Fruit fly (Drosophila melanogaster) whole organism, embryonic: Measurements from ENCODE around the gene CG31098.

Source experiments
- CG10209 ChIP-seq: fragments of 200-800 bp; sonication (Bioruptor generic); optimal IDR thresholded peaks from 3 replicates; lab custom pipeline; 2017; ENCODE audit warnings: missing biosample characterization, mild to moderate bottlenecking, missing genetic modification characterization, missing genetic modification reagents
- CG10321 ChIP-seq: fragments of 200-800 bp; sonication (Bioruptor generic); IDR thresholded peaks from 2 replicates; pipeline ENCODE4 v1.3.6; 2022; ENCODE audit warnings: missing biosample characterization, missing genetic modification characterization
- CG10654 ChIP-seq: fragments of 200-800 bp; sonication (Bioruptor generic); optimal IDR thresholded peaks from 2 replicates; lab custom pipeline; 2016; ENCODE audit warnings: missing biosample characterization, missing genetic modification characterization
- CG12071 ChIP-seq: fragments of 200-800 bp; sonication (Bioruptor generic); optimal IDR thresholded peaks from 3 replicates; lab custom pipeline; 2018; ENCODE audit warnings: missing biosample characterization, mild to moderate bottlenecking, missing genetic modification characterization
- CG12104 ChIP-seq: fragments of 200-800 bp; sonication (Bioruptor generic); optimal IDR thresholded peaks from 3 replicates; lab custom pipeline; 2016; ENCODE audit warnings: missing biosample characterization, missing genetic modification characterization
- CG12299 ChIP-seq: fragments of 200-800 bp; sonication (Bioruptor generic); optimal IDR thresholded peaks from 2 replicates; lab custom pipeline; 2018; ENCODE audit warnings: missing biosample characterization, mild to moderate bottlenecking, missing genetic modification characterization
- CG12391 ChIP-seq: fragments of 200-800 bp; sonication (Bioruptor generic); optimal IDR thresholded peaks from 3 replicates; lab custom pipeline; 2018; ENCODE audit warnings: missing biosample characterization, mild to moderate bottlenecking, missing genetic modification characterization, moderate library complexity
- CG12769 ChIP-seq: fragments of 200-800 bp; sonication (Bioruptor generic); optimal IDR thresholded peaks from 2 replicates; lab custom pipeline; 2019; ENCODE audit warnings: missing biosample characterization, mild to moderate bottlenecking, missing genetic modification characterization, moderate library complexity
- CG12942 ChIP-seq: fragments of 200-800 bp; sonication (Bioruptor generic); optimal IDR thresholded peaks from 3 replicates; lab custom pipeline; 2016; ENCODE audit warnings: missing biosample characterization, missing genetic modification characterization
- CG13424 ChIP-seq: fragments of 200-800 bp; sonication (Bioruptor generic); optimal IDR thresholded peaks from 2 replicates; lab custom pipeline; 2019; ENCODE audit warnings: missing biosample characterization, mild to moderate bottlenecking, missing genetic modification characterization, moderate library complexity
- CG15269 ChIP-seq: fragments of 200-800 bp; sonication (Bioruptor generic); optimal IDR thresholded peaks from 2 replicates; lab custom pipeline; 2018; ENCODE audit warnings: missing biosample characterization, mild to moderate bottlenecking, missing genetic modification characterization, moderate library complexity
- CG17385 ChIP-seq: fragments of 200-800 bp; sonication (Bioruptor generic); optimal IDR thresholded peaks from 3 replicates; lab custom pipeline; 2018; ENCODE audit warnings: missing biosample characterization, mild to moderate bottlenecking, missing genetic modification characterization
- CG17802 ChIP-seq: fragments of 200-800 bp; sonication (Bioruptor generic); optimal IDR thresholded peaks from 2 replicates; lab custom pipeline; 2018; ENCODE audit warnings: missing biosample characterization, mild to moderate bottlenecking, missing genetic modification characterization, moderate library complexity
- CG31365 ChIP-seq: fragments of 200-800 bp; sonication (Bioruptor generic); optimal IDR thresholded peaks from 2 replicates; lab custom pipeline; 2018; ENCODE audit warnings: missing biosample characterization, mild to moderate bottlenecking, missing genetic modification characterization
- CG32767 ChIP-seq: fragments of 200-800 bp; sonication (Bioruptor generic); IDR thresholded peaks from 2 replicates; pipeline ENCODE4 v1.3.6; 2022; ENCODE audit warnings: missing biosample characterization, missing genetic modification characterization
- CG3995 ChIP-seq: fragments of 200-800 bp; sonication (Bioruptor generic); optimal IDR thresholded peaks from 3 replicates; lab custom pipeline; 2016; ENCODE audit warnings: missing biosample characterization, missing genetic modification characterization
- CG4730 ChIP-seq: fragments of 200-800 bp; sonication (Bioruptor generic); IDR thresholded peaks from 2 replicates; pipeline ENCODE4 v1.3.6; 2022; ENCODE audit warnings: missing biosample characterization, missing genetic modification characterization
- CG6813 ChIP-seq: fragments of 200-800 bp; sonication (Bioruptor generic); optimal IDR thresholded peaks from 2 replicates; lab custom pipeline; 2017; ENCODE audit warnings: missing biosample characterization, missing genetic modification characterization, mild to moderate bottlenecking, moderate library complexity, missing genetic modification reagents
- CG8281 ChIP-seq: fragments of 200-800 bp; sonication (Bioruptor generic); optimal IDR thresholded peaks from 2 replicates; lab custom pipeline; 2018; ENCODE audit warnings: missing biosample characterization, mild to moderate bottlenecking, missing genetic modification characterization, moderate library complexity
- CG9437 ChIP-seq: fragments of 200-800 bp; sonication (Bioruptor generic); optimal IDR thresholded peaks from 2 replicates; lab custom pipeline; 2018; ENCODE audit warnings: missing biosample characterization, mild to moderate bottlenecking, missing genetic modification characterization
- CrebB ChIP-seq: fragments of 200-800 bp; sonication (Bioruptor generic); optimal IDR thresholded peaks from 3 replicates; lab custom pipeline; 2018; ENCODE audit warnings: missing biosample characterization, mild to moderate bottlenecking, missing genetic modification characterization
- Ets65A ChIP-seq: fragments of 200-800 bp; sonication (Bioruptor generic); peaks from one replicate; lab custom pipeline; 2016; ENCODE audit warnings: missing biosample characterization, missing genetic modification characterization
- Fer1 ChIP-seq: fragments of 200-800 bp; sonication (Bioruptor generic); optimal IDR thresholded peaks from 2 replicates; lab custom pipeline; 2017; ENCODE audit warnings: missing biosample characterization, mild to moderate bottlenecking, missing genetic modification characterization
- H15 ChIP-seq: fragments of 200-800 bp; sonication (Bioruptor generic); IDR thresholded peaks from 3 replicates; pipeline ENCODE4 v1.3.6; 2022; ENCODE audit warnings: missing biosample characterization, missing genetic modification characterization
- H2.0 ChIP-seq: fragments of 200-800 bp; sonication (Bioruptor generic); IDR thresholded peaks from 2 replicates; pipeline ENCODE4 v1.3.6; 2022; ENCODE audit warnings: missing biosample characterization, missing genetic modification characterization
- Hand ChIP-seq: fragments of 200-800 bp; sonication (Bioruptor generic); optimal IDR thresholded peaks from 2 replicates; lab custom pipeline; 2017; ENCODE audit warnings: mild to moderate bottlenecking, missing biosample characterization, missing genetic modification reagents, missing genetic modification characterization
- Meics ChIP-seq: fragments of 200-800 bp; sonication (Bioruptor generic); optimal IDR thresholded peaks from 2 replicates; lab custom pipeline; 2017; ENCODE audit warnings: missing biosample characterization, mild to moderate bottlenecking, missing genetic modification characterization
- Sin3A ChIP-seq: fragments of >200 bp; optimal IDR thresholded peaks from 2 replicates; lab custom pipeline; 2018
- Vsx1 ChIP-seq: fragments of 200-800 bp; sonication (Bioruptor generic); optimal IDR thresholded peaks from 2 replicates; lab custom pipeline; 2017; ENCODE audit warnings: missing biosample characterization, mild to moderate bottlenecking, missing genetic modification characterization, missing genetic modification reagents
- abd-A ChIP-seq: fragments of 200-800 bp; sonication (Bioruptor generic); optimal IDR thresholded peaks from 3 replicates; lab custom pipeline; 2019; ENCODE audit warnings: missing biosample characterization, mild to moderate bottlenecking, missing genetic modification characterization, moderate library complexity
- ap ChIP-seq: fragments of 200-800 bp; sonication (Bioruptor generic); IDR thresholded peaks from 2 replicates; pipeline ENCODE4 v1.3.6; 2022; ENCODE audit warnings: missing biosample characterization, missing genetic modification characterization
- ara ChIP-seq: fragments of 200-800 bp; sonication (Bioruptor generic); IDR thresholded peaks from 2 replicates; pipeline ENCODE4 v1.3.6; 2022; ENCODE audit warnings: missing biosample characterization, missing genetic modification characterization
- ci ChIP-seq: fragments of 200-800 bp; sonication (Bioruptor generic); IDR thresholded peaks from 3 replicates; pipeline ENCODE4 v1.3.6; 2022; ENCODE audit warnings: missing biosample characterization, missing genetic modification characterization
- exex ChIP-seq: fragments of 200-800 bp; sonication (Bioruptor generic); optimal IDR thresholded peaks from 4 replicates; lab custom pipeline; 2018; ENCODE audit warnings: missing biosample characterization, mild to moderate bottlenecking, missing genetic modification characterization, moderate library complexity
- eyg ChIP-seq: fragments of 200-800 bp; sonication (Bioruptor generic); optimal IDR thresholded peaks from 3 replicates; lab custom pipeline; 2016; ENCODE audit warnings: missing biosample characterization, missing genetic modification characterization
- gcm ChIP-seq: fragments of 200-800 bp; sonication (Bioruptor generic); optimal IDR thresholded peaks from 2 replicates; lab custom pipeline; 2019; ENCODE audit warnings: missing biosample characterization, mild to moderate bottlenecking, missing genetic modification characterization, moderate library complexity
- gfzf ChIP-seq: fragments of 200-800 bp; sonication (Bioruptor generic); optimal IDR thresholded peaks from 2 replicates; lab custom pipeline; 2016; ENCODE audit warnings: missing biosample characterization, mild to moderate bottlenecking, missing genetic modification characterization, moderate library complexity
- grau ChIP-seq: fragments of 200-800 bp; optimal IDR thresholded peaks from 3 replicates; lab custom pipeline; 2019; ENCODE audit warnings: missing biosample characterization, mild to moderate bottlenecking, missing genetic modification characterization, moderate library complexity
- grn ChIP-seq: fragments of 200-800 bp; sonication (Bioruptor generic); optimal IDR thresholded peaks from 3 replicates; lab custom pipeline; 2017; ENCODE audit warnings: missing biosample characterization, missing genetic modification characterization
- gsb-n ChIP-seq: fragments of 200-800 bp; sonication (Bioruptor generic); optimal IDR thresholded peaks from 3 replicates; lab custom pipeline; 2018; ENCODE audit warnings: missing biosample characterization, mild to moderate bottlenecking, missing genetic modification characterization
- lab ChIP-seq: fragments of 200-800 bp; sonication (Bioruptor generic); optimal IDR thresholded peaks from 3 replicates; lab custom pipeline; 2017; ENCODE audit warnings: missing biosample characterization, missing genetic modification characterization, mild to moderate bottlenecking, moderate library complexity, missing genetic modification reagents
- lilli ChIP-seq: fragments of 200-800 bp; sonication (Bioruptor generic); optimal IDR thresholded peaks from 3 replicates; lab custom pipeline; 2016; ENCODE audit warnings: missing biosample characterization, missing genetic modification characterization
- luna ChIP-seq: fragments of 200-800 bp; sonication (Bioruptor generic); optimal IDR thresholded peaks from 2 replicates; lab custom pipeline; 2016; ENCODE audit warnings: missing biosample characterization, missing genetic modification characterization
- odd ChIP-seq: fragments of 200-800 bp; sonication (Bioruptor generic); optimal IDR thresholded peaks from 2 replicates; lab custom pipeline; 2017; ENCODE audit warnings: missing biosample characterization, mild to moderate bottlenecking, missing genetic modification characterization
- salm ChIP-seq: fragments of 200-800 bp; sonication (Bioruptor generic); optimal IDR thresholded peaks from 2 replicates; lab custom pipeline; 2018; ENCODE audit warnings: missing biosample characterization, mild to moderate bottlenecking, missing genetic modification characterization
- sc ChIP-seq, 3 experiments: fragments of >200 bp in 2 of 3; fragments of 200-800 bp in 1 of 3; sonication (Bioruptor generic) in 1 of 3; optimal IDR thresholded peaks; 2 replicates in 2 of 3; 3 replicates in 1 of 3; lab custom pipeline; 2017; ENCODE audit warnings: mild to moderate bottlenecking in 1 of 3, missing biosample characterization in 1 of 3, missing genetic modification characterization in 1 of 3, missing genetic modification reagents in 1 of 3
- scrt ChIP-seq: fragments of 200-800 bp; sonication (Bioruptor generic); optimal IDR thresholded peaks from 2 replicates; lab custom pipeline; 2018; ENCODE audit warnings: missing biosample characterization, mild to moderate bottlenecking, missing genetic modification characterization, moderate library complexity
- tgo ChIP-seq: fragments of 200-800 bp; sonication (Bioruptor generic); IDR thresholded peaks from 3 replicates; pipeline ENCODE4 v1.3.6; 2022; ENCODE audit warnings: missing biosample characterization, missing genetic modification characterization
- tna ChIP-seq: fragments of 200-800 bp; sonication (Bioruptor generic); IDR thresholded peaks from 2 replicates; pipeline ENCODE4 v1.3.6; 2022; ENCODE audit warnings: missing biosample characterization, missing genetic modification characterization; ENCODE audit not compliant: partially characterized antibody
- wor ChIP-seq: fragments of 200-800 bp; sonication (Bioruptor generic); IDR thresholded peaks from 2 replicates; pipeline ENCODE4 v1.3.6; 2022; ENCODE audit warnings: missing biosample characterization, missing genetic modification characterization
- zen2 ChIP-seq: fragments of 200-800 bp; sonication (Bioruptor generic); IDR thresholded peaks from 3 replicates; pipeline ENCODE4 v1.3.6; 2022; ENCODE audit warnings: missing biosample characterization, missing genetic modification characterization; ENCODE audit not compliant: partially characterized antibody

The CG31098 gene

dm6 chr3R:25275276-25275675 is 17.5 kb downstream of the CG31098 start:
- no peak for TF ChIP-seq CG17802 (tag; lab: Kevin White, UChicago)
- peak; percentile 35 for TF ChIP-seq CG12104 (GFP tag; lab: Kevin White, UChicago)
- TF ChIP-seq CrebB (tag; lab: Kevin White, UChicago): peak; percentile 60
- TF ChIP-seq H15: no peak
- TF ChIP-seq Meics (GFP tag; lab: Kevin White, UChicago): peak; percentile 60
- TF ChIP-seq odd (GFP tag; lab: Kevin White, UChicago): peak; percentile 61
- no peak for TF ChIP-seq tgo (GFP tag; lab: Robert Waterston, UW)
- no peak for TF ChIP-seq gsb-n (tag; lab: Kevin White, UChicago)
- peak; percentile 42 for TF ChIP-seq CG12769 (tag; lab: Kevin White, UChicago)
- TF ChIP-seq gfzf (GFP tag; lab: Kevin White, UChicago): no peak
- TF ChIP-seq luna: no peak
- TF ChIP-seq CG32767 (GFP tag; lab: Robert Waterston, UW): no peak
- peak; percentile 36 for TF ChIP-seq CG13424
- TF ChIP-seq CG8281: no peak
- TF ChIP-seq eyg (GFP tag; lab: Kevin White, UChicago): peak; percentile 14
- peak; percentile 81 for TF ChIP-seq lab (GFP tag; lab: Kevin White, UChicago)
- peak; percentile 36 for TF ChIP-seq CG12299 (tag; lab: Kevin White, UChicago)
- TF ChIP-seq ap (GFP tag; lab: Robert Waterston, UW): no peak
- TF ChIP-seq Hand (GFP tag; lab: Kevin White, UChicago): peak; percentile 52
- no peak for TF ChIP-seq lilli
- no peak for TF ChIP-seq gcm (GFP tag; lab: Kevin White, UChicago)
- peak; percentile 15 for TF ChIP-seq grau
- no peak for TF ChIP-seq sc (optimal IDR thresholded peaks at IDR 0.05; lab: Kevin White, UChicago)
- TF ChIP-seq sc (GFP tag; optimal IDR thresholded peaks at IDR 0.05; lab: Kevin White, UChicago): no peak
- TF ChIP-seq CG10321 (GFP tag; lab: Robert Waterston, UW): no peak
- TF ChIP-seq ara (GFP tag; lab: Robert Waterston, UW): no peak
- TF ChIP-seq CG3995: no peak
- peak; percentile 25 for TF ChIP-seq CG6813 (GFP tag; lab: Kevin White, UChicago)
- TF ChIP-seq wor (GFP tag; lab: Robert Waterston, UW): no peak
- no peak for TF ChIP-seq CG9437
- no peak for TF ChIP-seq CG12942 (GFP tag; lab: Kevin White, UChicago)
- no peak for TF ChIP-seq tna (GFP tag; lab: Robert Waterston, UW)
- no peak for TF ChIP-seq abd-A
- no peak for TF ChIP-seq CG12391 (tag; lab: Kevin White, UChicago)
- TF ChIP-seq CG31365 (tag; lab: Kevin White, UChicago): peak; percentile 10
- peak; percentile 22 for TF ChIP-seq CG17385 (GFP tag; lab: Kevin White, UChicago)
- peak; percentile 81 for TF ChIP-seq Fer1 (GFP tag; lab: Kevin White, UChicago)
- no peak for TF ChIP-seq Vsx1 (GFP tag; lab: Kevin White, UChicago)
- TF ChIP-seq Ets65A: peak; percentile 29
- no peak for TF ChIP-seq zen2
- no peak for TF ChIP-seq CG10654
- TF ChIP-seq grn: peak; percentile 19
- TF ChIP-seq Sin3A (lab: Kevin White, UChicago): no peak
- TF ChIP-seq CG12071: peak; percentile 44
- TF ChIP-seq ci: no peak
- TF ChIP-seq CG15269: peak; percentile 55
- no peak for TF ChIP-seq CG4730 (GFP tag; lab: Robert Waterston, UW)
- no peak for TF ChIP-seq CG10209
- peak; percentile 55 for TF ChIP-seq scrt (GFP tag; lab: Kevin White, UChicago)
- peak; percentile 10 for TF ChIP-seq salm (tag; lab: Kevin White, UChicago)
- TF ChIP-seq exex (tag; lab: Kevin White, UChicago): peak; percentile 78
- TF ChIP-seq H2.0: no peak
